Fruit fly (Drosophila melanogaster): ENCODE data around the gene CG10514.

The CG10514 gene

dm6 chr3R:25232271-25232989 lies 47.2 kb downstream of the CG10514 start, which contains the start of gene Cad96Cb:
Gene Cad96Cb (minus strand): TSS chr3R:25232321.
- TF ChIP-seq CG32121 (GFP tag; IDR thresholded peaks at IDR 0.05) (peak; percentile 71; the same call in 1 of the 2 replicates), Pif1B (GFP tag; optimal IDR thresholded peaks at IDR 0.05) (peak; percentile 90), Pif1A (GFP tag; optimal IDR thresholded peaks at IDR 0.05) (peak; percentile 93), CG34367 (tag; optimal IDR thresholded peaks at IDR 0.05) (peak; percentile 82), CG10348 (GFP tag; IDR thresholded peaks at IDR 0.05) (0 out of 2 replicates have a peak, but pooled peaks have one; percentile 7), CG13204 (GFP tag; optimal IDR thresholded peaks at IDR 0.05) (peak; percentile 67), Ets98B (GFP tag; IDR thresholded peaks at IDR 0.05) (peak; percentile 64), CG9948 (tag; optimal IDR thresholded peaks at IDR 0.05) (peak; percentile 92), CG4496 (GFP tag; IDR thresholded peaks at IDR 0.05) (peak; percentile 76; the same call in 2 of the 3 replicates), rn (GFP tag; IDR thresholded peaks at IDR 0.05) (peak; percentile 54), CG8301 (tag; optimal IDR thresholded peaks at IDR 0.05) (peak; percentile 94), CG17806 (tag; optimal IDR thresholded peaks at IDR 0.05) (peak; percentile 84), CG14655 (GFP tag; optimal IDR thresholded peaks at IDR 0.05) (peak; percentile 97), EcR (GFP tag; optimal IDR thresholded peaks at IDR 0.05) (no peak), Snoo (tag; optimal IDR thresholded peaks at IDR 0.05) (peak; percentile 92), CG15710 (tag; optimal IDR thresholded peaks at IDR 0.05) (peak; percentile 91), fd96Ca (GFP tag; IDR thresholded peaks at IDR 0.05) (peak; percentile 56), gl (tag; optimal IDR thresholded peaks at IDR 0.05) (peak; percentile 68), CG12605 (GFP tag; IDR thresholded peaks at IDR 0.05) (peak; percentile 49), CG8159 (tag; optimal IDR thresholded peaks at IDR 0.05) (peak; percentile 92), D1 (tag; optimal IDR thresholded peaks at IDR 0.05) (peak; percentile 73)
